Fruit fly (Drosophila melanogaster) whole organism, embryonic: ENCODE results near the gene r-cup.

ENCODE experiments used
- Atf6 ChIP-seq: fragments of 200-800 bp; sonication (Bioruptor generic); IDR thresholded peaks from 2 replicates; pipeline ENCODE4 v1.3.6; 2022; ENCODE audit warnings: missing biosample characterization, missing genetic modification characterization
- Awh ChIP-seq: fragments of 200-800 bp; sonication (Bioruptor generic); IDR thresholded peaks from 2 replicates; pipeline ENCODE4, ENCODE4 v1.3.6; 2022; ENCODE audit warnings: missing biosample characterization, missing genetic modification characterization
- CG10267 ChIP-seq: fragments of 200-800 bp; sonication (Bioruptor generic); optimal IDR thresholded peaks from 2 replicates; lab custom pipeline; 2018; ENCODE audit warnings: missing biosample characterization, mild to moderate bottlenecking, missing genetic modification characterization, moderate library complexity
- CG11696 ChIP-seq: fragments of 200-800 bp; sonication (Bioruptor generic); IDR thresholded peaks from 2 replicates; pipeline ENCODE4 v1.3.6; 2022; ENCODE audit warnings: missing biosample characterization, missing genetic modification characterization
- CG11723 ChIP-seq: fragments of 200-800 bp; sonication (Bioruptor generic); optimal IDR thresholded peaks from 2 replicates; lab custom pipeline; 2017; ENCODE audit warnings: missing biosample characterization, mild to moderate bottlenecking, missing genetic modification characterization
- CG12104 ChIP-seq: fragments of 200-800 bp; sonication (Bioruptor generic); optimal IDR thresholded peaks from 3 replicates; lab custom pipeline; 2016; ENCODE audit warnings: missing biosample characterization, missing genetic modification characterization
- CG14710 ChIP-seq: fragments of 200-800 bp; sonication (Bioruptor generic); optimal IDR thresholded peaks from 3 replicates; lab custom pipeline; 2019; ENCODE audit warnings: missing biosample characterization, mild to moderate bottlenecking, missing genetic modification characterization, moderate library complexity
- CG18764 ChIP-seq: fragments of 200-800 bp; sonication (Bioruptor generic); optimal IDR thresholded peaks from 3 replicates; lab custom pipeline; 2016; ENCODE audit warnings: missing biosample characterization, missing genetic modification characterization
- CG2120 ChIP-seq: fragments of 200-800 bp; sonication (Bioruptor generic); optimal IDR thresholded peaks from 3 replicates; lab custom pipeline; 2016; ENCODE audit warnings: missing biosample characterization, missing genetic modification characterization
- CG2712 ChIP-seq: fragments of 200-800 bp; optimal IDR thresholded peaks from 3 replicates; lab custom pipeline; 2019; ENCODE audit warnings: missing biosample characterization, mild to moderate bottlenecking, missing genetic modification characterization, moderate library complexity
- CG30431 ChIP-seq: fragments of 200-800 bp; sonication (Bioruptor generic); optimal IDR thresholded peaks from 2 replicates; lab custom pipeline; 2017; ENCODE audit warnings: missing biosample characterization, missing genetic modification characterization
- CG31365 ChIP-seq: fragments of 200-800 bp; sonication (Bioruptor generic); optimal IDR thresholded peaks from 2 replicates; lab custom pipeline; 2018; ENCODE audit warnings: missing biosample characterization, mild to moderate bottlenecking, missing genetic modification characterization
- CG4360 ChIP-seq: fragments of 200-800 bp; sonication (Bioruptor generic); IDR thresholded peaks from 2 replicates; pipeline ENCODE4 v1.3.6; 2022; ENCODE audit warnings: missing biosample characterization, missing genetic modification characterization
- CG5180 ChIP-seq: fragments of 200-800 bp; sonication (Bioruptor generic); optimal IDR thresholded peaks from 3 replicates; lab custom pipeline; 2017; ENCODE audit warnings: missing biosample characterization, missing genetic modification characterization, mild to moderate bottlenecking, moderate library complexity, missing genetic modification reagents
- CG7963 ChIP-seq: fragments of 200-800 bp; sonication (Bioruptor generic); IDR thresholded peaks from 3 replicates; pipeline ENCODE4 v1.3.6; 2022; ENCODE audit warnings: missing biosample characterization, missing genetic modification characterization; ENCODE audit not compliant: partially characterized antibody
- CrebB ChIP-seq: fragments of 200-800 bp; sonication (Bioruptor generic); optimal IDR thresholded peaks from 3 replicates; lab custom pipeline; 2018; ENCODE audit warnings: missing biosample characterization, mild to moderate bottlenecking, missing genetic modification characterization
- Dfd ChIP-seq, 2 experiments: fragments of >200 bp; optimal IDR thresholded peaks; 2 replicates each; lab custom pipeline; 2017; ENCODE audit warnings: missing biosample characterization in 2 of 2, missing genetic modification characterization in 2 of 2
- Dref ChIP-seq: fragments of 200-800 bp; sonication (Bioruptor generic); IDR thresholded peaks from 2 replicates; pipeline ENCODE4 v1.3.6; 2022; ENCODE audit warnings: missing biosample characterization, missing genetic modification characterization
- Drgx ChIP-seq: fragments of 200-800 bp; sonication (Bioruptor generic); IDR thresholded peaks from 2 replicates; pipeline ENCODE4 v1.3.6; 2022; ENCODE audit warnings: missing biosample characterization, missing genetic modification characterization
- Elba2 ChIP-seq: fragments of 200-800 bp; sonication (Bioruptor generic); optimal IDR thresholded peaks from 3 replicates; lab custom pipeline; 2016; ENCODE audit warnings: missing biosample characterization, missing genetic modification characterization
- Jarid2 ChIP-seq: fragments of 200-800 bp; sonication (Bioruptor generic); optimal IDR thresholded peaks from 3 replicates; lab custom pipeline; 2017; ENCODE audit warnings: mild to moderate bottlenecking, missing biosample characterization, missing genetic modification reagents, missing genetic modification characterization
- Lhr ChIP-seq: fragments of 200-800 bp; sonication (Bioruptor generic); optimal IDR thresholded peaks from 3 replicates; lab custom pipeline; 2017; ENCODE audit warnings: mild to moderate bottlenecking, missing biosample characterization, missing genetic modification reagents, missing genetic modification characterization
- Stat92E ChIP-seq, 3 experiments: fragments of >200 bp in 2 of 3; fragments of 200-800 bp in 1 of 3; sonication (Bioruptor generic) in 1 of 3; optimal IDR thresholded peaks; 2 replicates each; lab custom pipeline; 2017 to 2019; ENCODE audit warnings: missing biosample characterization in 3 of 3, missing genetic modification characterization in 3 of 3, mild to moderate bottlenecking in 1 of 3, moderate library complexity in 1 of 3
- Trl ChIP-seq, 3 experiments: fragments of >200 bp in 2 of 3; fragments of 200-800 bp in 1 of 3; sonication (Bioruptor generic) in 1 of 3; optimal IDR thresholded peaks; 2 replicates in 1 of 3; 3 replicates in 2 of 3; lab custom pipeline; 2016 to 2017; ENCODE audit warnings: missing biosample characterization in 1 of 3, missing genetic modification characterization in 1 of 3
- Xrp1 ChIP-seq: fragments of 200-800 bp; sonication (Bioruptor generic); IDR thresholded peaks from 2 replicates; pipeline ENCODE4 v1.3.6; 2022; ENCODE audit warnings: missing biosample characterization, missing genetic modification characterization
- YL-1 ChIP-seq: fragments of 200-800 bp; sonication (Bioruptor generic); optimal IDR thresholded peaks from 3 replicates; lab custom pipeline; 2017; ENCODE audit warnings: missing biosample characterization, mild to moderate bottlenecking, missing genetic modification characterization
- ase ChIP-seq: fragments of 200-800 bp; sonication (Bioruptor generic); IDR thresholded peaks from 3 replicates; pipeline ENCODE4 v1.3.6; 2022; ENCODE audit warnings: missing biosample characterization, missing genetic modification characterization
- bcd ChIP-seq: fragments of 200-800 bp; sonication (Bioruptor generic); optimal IDR thresholded peaks from 2 replicates; lab custom pipeline; 2017; ENCODE audit warnings: missing biosample characterization, mild to moderate bottlenecking, missing genetic modification characterization
- bigmax ChIP-seq: fragments of 200-800 bp; sonication (Bioruptor generic); optimal IDR thresholded peaks from 2 replicates; lab custom pipeline; 2018; ENCODE audit warnings: missing biosample characterization, mild to moderate bottlenecking, missing genetic modification characterization
- chm ChIP-seq: fragments of 200-800 bp; sonication (Bioruptor generic); IDR thresholded peaks from 2 replicates; pipeline ENCODE4 v1.3.6; 2022; ENCODE audit warnings: missing biosample characterization, missing genetic modification characterization
- corto ChIP-seq: fragments of 200-800 bp; sonication (Bioruptor generic); optimal IDR thresholded peaks from 2 replicates; lab custom pipeline; 2016; ENCODE audit warnings: missing biosample characterization, mild to moderate bottlenecking, missing genetic modification characterization, moderate library complexity
- fd96Cb ChIP-seq: fragments of 200-800 bp; sonication (Bioruptor generic); optimal IDR thresholded peaks from 2 replicates; lab custom pipeline; 2018; ENCODE audit warnings: missing biosample characterization, mild to moderate bottlenecking, missing genetic modification characterization, moderate library complexity
- gcm2 ChIP-seq: fragments of 200-800 bp; sonication (Bioruptor generic); optimal IDR thresholded peaks from 2 replicates; lab custom pipeline; 2016; ENCODE audit warnings: missing biosample characterization, missing genetic modification characterization
- gfzf ChIP-seq: fragments of 200-800 bp; sonication (Bioruptor generic); optimal IDR thresholded peaks from 2 replicates; lab custom pipeline; 2016; ENCODE audit warnings: missing biosample characterization, mild to moderate bottlenecking, missing genetic modification characterization, moderate library complexity
- gro ChIP-seq: fragments of 200-800 bp; sonication (Bioruptor generic); optimal IDR thresholded peaks from 2 replicates; lab custom pipeline; 2016; ENCODE audit warnings: missing biosample characterization, missing genetic modification characterization
- inv ChIP-seq: fragments of 200-800 bp; sonication (Bioruptor generic); IDR thresholded peaks from 2 replicates; pipeline ENCODE4 v1.3.6; 2022; ENCODE audit warnings: missing biosample characterization, missing genetic modification characterization; ENCODE audit not compliant: partially characterized antibody
- lola ChIP-seq, 3 experiments: fragments of >200 bp in 2 of 3; fragments of 200-800 bp in 1 of 3; sonication (Bioruptor generic) in 1 of 3; optimal IDR thresholded peaks; 2 replicates each; lab custom pipeline; 2017 to 2019; ENCODE audit warnings: missing biosample characterization in 3 of 3, missing genetic modification characterization in 3 of 3, mild to moderate bottlenecking in 1 of 3, moderate library complexity in 1 of 3
- nerfin-1 ChIP-seq: fragments of 200-800 bp; sonication (Bioruptor generic); optimal IDR thresholded peaks from 3 replicates; lab custom pipeline; 2019; ENCODE audit warnings: missing biosample characterization, mild to moderate bottlenecking, missing genetic modification characterization, moderate library complexity
- nmo ChIP-seq: fragments of 200-800 bp; sonication (Bioruptor generic); optimal IDR thresholded peaks from 2 replicates; lab custom pipeline; 2018; ENCODE audit warnings: missing biosample characterization, mild to moderate bottlenecking, missing genetic modification characterization, moderate library complexity
- org-1 ChIP-seq: fragments of 200-800 bp; sonication (Bioruptor generic); optimal IDR thresholded peaks from 2 replicates; lab custom pipeline; 2017; ENCODE audit warnings: missing biosample characterization, missing genetic modification characterization
- pan ChIP-seq, 4 experiments: fragments of >200 bp in 3 of 4; fragments of 200-800 bp in 1 of 4; sonication (Bioruptor generic) in 1 of 4; optimal IDR thresholded peaks in 3 of 4; IDR thresholded peaks in 1 of 4; 2 replicates each; pipeline versions ENCODE4 v1.3.6 to Lab custom; 2017 to 2022; ENCODE audit warnings: missing biosample characterization in 2 of 4, missing genetic modification characterization in 2 of 4, mixed read lengths in 1 of 4
- peb ChIP-seq: fragments of 200-800 bp; sonication (Bioruptor generic); IDR thresholded peaks from 2 replicates; pipeline ENCODE4 v1.3.6; 2022; ENCODE audit warnings: missing biosample characterization, missing genetic modification characterization
- pfk ChIP-seq: fragments of 200-800 bp; sonication (Bioruptor generic); optimal IDR thresholded peaks from 2 replicates; lab custom pipeline; 2018; ENCODE audit warnings: missing biosample characterization, mild to moderate bottlenecking, missing genetic modification characterization, moderate library complexity
- pita ChIP-seq: fragments of 200-800 bp; sonication (Bioruptor generic); optimal IDR thresholded peaks from 2 replicates; lab custom pipeline; 2017; ENCODE audit warnings: missing biosample characterization, mild to moderate bottlenecking, missing genetic modification characterization
- psq ChIP-seq: fragments of 200-800 bp; sonication (Bioruptor generic); optimal IDR thresholded peaks from 2 replicates; lab custom pipeline; 2017; ENCODE audit warnings: missing biosample characterization, missing genetic modification characterization
- slou ChIP-seq: fragments of 200-800 bp; sonication (Bioruptor generic); optimal IDR thresholded peaks from 3 replicates; lab custom pipeline; 2016; ENCODE audit warnings: missing biosample characterization, missing genetic modification characterization
- zen ChIP-seq: fragments of 200-800 bp; sonication (Bioruptor generic); optimal IDR thresholded peaks from 3 replicates; lab custom pipeline; 2018; ENCODE audit warnings: missing biosample characterization, mild to moderate bottlenecking, missing genetic modification characterization, moderate library complexity

The r-cup gene

dm6 chrX:21053849-21054581 is 28.3 kb upstream of the r-cup start, which contains the start of the genes Stt3A and bves (continued):
- TF ChIP-seq bigmax, result peak; percentile 75
- TF ChIP-seq ase (GFP tag; lab: Robert Waterston, UW), result peak; percentile 96
- no peak; the same call in 1 of the 3 replicates for TF ChIP-seq CG7963 (GFP tag; lab: Robert Waterston, UW)
- peak; percentile 71 for TF ChIP-seq CG4360 (GFP tag; lab: Robert Waterston, UW)
- TF ChIP-seq CG14710, result peak; percentile 96
- TF ChIP-seq Stat92E (GFP tag; optimal IDR thresholded peaks at IDR 0.05; lab: Kevin White, UChicago), result peak in 1 of 3 experiments; percentile 97
- peak; percentile 98 for TF ChIP-seq Drgx
- peak in 1 of 3 experiments; percentile 97 for TF ChIP-seq lola (GFP tag; optimal IDR thresholded peaks at IDR 0.05; lab: Kevin White, UChicago)
- TF ChIP-seq org-1, result peak; percentile 99
- peak; percentile 97 for TF ChIP-seq Awh (GFP tag; lab: Robert Waterston, UW)
- TF ChIP-seq CrebB (tag; lab: Kevin White, UChicago), result peak; percentile 99
- no peak for TF ChIP-seq Dfd (GFP tag; optimal IDR thresholded peaks at IDR 0.05; lab: Kevin White, UChicago)
- peak; percentile 97 for TF ChIP-seq zen
- peak; percentile 90 for TF ChIP-seq Jarid2 (GFP tag; lab: Kevin White, UChicago)
- TF ChIP-seq peb (GFP tag; lab: Robert Waterston, UW), result peak; percentile 95
- TF ChIP-seq pita, result no peak
- TF ChIP-seq CG2120 (GFP tag; lab: Kevin White, UChicago), result peak; percentile 99
- peak; percentile 97 for TF ChIP-seq CG30431 (GFP tag; lab: Kevin White, UChicago)
- TF ChIP-seq nmo (GFP tag; lab: Kevin White, UChicago), result peak; percentile 98
- peak; percentile 97 for TF ChIP-seq bcd (GFP tag; lab: Kevin White, UChicago)
- peak; percentile 97 for TF ChIP-seq fd96Cb
- TF ChIP-seq CG11723 (GFP tag; lab: Kevin White, UChicago), result peak; percentile 98
- peak; percentile 97 for TF ChIP-seq corto (GFP tag; lab: Kevin White, UChicago)
- TF ChIP-seq Elba2, result peak; percentile 75
- peak; percentile 99 for TF ChIP-seq CG2712 (tag; lab: Kevin White, UChicago)
- peak; percentile 96 for TF ChIP-seq gcm2
- peak; percentile 98 for TF ChIP-seq YL-1
- TF ChIP-seq Trl (optimal IDR thresholded peaks at IDR 0.05; lab: Kevin White, UChicago), result peak; percentile 81 to 98
- peak; percentile 99 for TF ChIP-seq Trl (GFP tag; optimal IDR thresholded peaks at IDR 0.05; lab: Kevin White, UChicago)
- peak; percentile 67 for TF ChIP-seq Dref
- TF ChIP-seq Atf6, result peak; percentile 97
- peak; percentile 97 for TF ChIP-seq CG10267 (tag; lab: Kevin White, UChicago)
- peak; percentile 9 for TF ChIP-seq gfzf (GFP tag; lab: Kevin White, UChicago)
- peak; percentile 95 for TF ChIP-seq CG18764 (GFP tag; lab: Kevin White, UChicago)
- TF ChIP-seq Lhr (GFP tag; lab: Kevin White, UChicago), result peak; percentile 94
- peak; percentile 97 for TF ChIP-seq nerfin-1
- TF ChIP-seq gro (GFP tag; lab: Kevin White, UChicago), result peak; percentile 99
- TF ChIP-seq CG31365 (tag; lab: Kevin White, UChicago), result peak; percentile 92
- peak; percentile 99 for TF ChIP-seq chm (GFP tag; lab: Robert Waterston, UW)
- peak; percentile 94 for TF ChIP-seq psq (GFP tag; lab: Kevin White, UChicago)
- peak; percentile 94 for TF ChIP-seq CG12104
- no peak for TF ChIP-seq pan (optimal IDR thresholded peaks at IDR 0.05; lab: Kevin White, UChicago)
- peak in 1 of 2 experiments; percentile 97 for TF ChIP-seq pan (GFP tag; optimal IDR thresholded peaks at IDR 0.05 in 1 of 2, IDR thresholded peaks at IDR 0.05 in 1 of 2)
- TF ChIP-seq CG5180, result peak; percentile 92
- peak; percentile 99 for TF ChIP-seq Xrp1 (GFP tag; lab: Robert Waterston, UW)
- TF ChIP-seq inv, result peak; percentile 35; the same call in 1 of the 2 replicates
- TF ChIP-seq slou (GFP tag; lab: Kevin White, UChicago), result peak; percentile 92
- peak; percentile 65 for TF ChIP-seq pfk (GFP tag; lab: Kevin White, UChicago)
- TF ChIP-seq CG11696 (GFP tag; lab: Robert Waterston, UW), result peak; percentile 94
